Worm (Caenorhabditis elegans) whole organism, L2 larva: ENCODE results near the gene sru-16.

Experiments used
- dmd-4 ChIP-seq: sonication (generic microtip); optimal IDR thresholded peaks from 2 replicates; lab custom pipeline; 2017; ENCODE audit warnings: missing biosample characterization, missing genetic modification characterization
- nhr-12 ChIP-seq: fragments of 150-350 bp; optimal IDR thresholded peaks from 2 replicates; lab custom pipeline; 2014; ENCODE audit warnings: missing biosample characterization, missing genetic modification characterization

- TF ChIP-seq dmd-4 (tag; lab: Kevin White, UChicago) = no peak
- no peak for TF ChIP-seq nhr-12 (tag; lab: Kevin White, UChicago)
Measured at ce11 chrIV:13540165-13540564, 38.9 kb upstream of the sru-16 start, which contains the start of gene rsd-2.
